Worm (Caenorhabditis elegans) whole organism, L4 larva: ENCODE measurements around the gene nhr-31.

Experiments
- D1046.2 ChIP-seq: fragments of 200-800 bp; sonication (Bioruptor generic); IDR thresholded peaks from 2 replicates; pipeline ENCODE4 v1.3.6; 2022; ENCODE audit warnings: missing genetic modification characterization, missing compliant biosample characterization
- F49E8.2 ChIP-seq: sonication (generic microtip); optimal IDR thresholded peaks from 2 replicates; lab custom pipeline; 2016; ENCODE audit warnings: missing compliant biosample characterization, mild to moderate bottlenecking, missing genetic modification characterization, borderline replicate concordance
- ZK546.5 ChIP-seq, 2 experiments: sonication (generic microtip); optimal IDR thresholded peaks; 2 replicates each; lab custom pipeline; 2017; ENCODE audit warnings: missing biosample characterization in 2 of 2, missing genetic modification characterization in 2 of 2
- ceh-82 ChIP-seq: sonication (generic microtip); optimal IDR thresholded peaks from 2 replicates; lab custom pipeline; 2017; ENCODE audit warnings: missing biosample characterization, missing genetic modification characterization
- egl-27 ChIP-seq: sonication (generic microtip); optimal IDR thresholded peaks from 3 replicates; lab custom pipeline; 2017; ENCODE audit warnings: missing biosample characterization, missing genetic modification reagents, missing genetic modification characterization
- jun-1 ChIP-seq: fragments of 150-350 bp; optimal IDR thresholded peaks from 2 replicates; lab custom pipeline; 2014; ENCODE audit warnings: missing biosample characterization, missing genetic modification reagents, missing genetic modification characterization
- lin-39 ChIP-seq: fragments of 150-350 bp; optimal IDR thresholded peaks from 2 replicates; lab custom pipeline; 2014; ENCODE audit warnings: missing biosample characterization, missing genetic modification reagents, missing genetic modification characterization
- lir-3 ChIP-seq: sonication (generic microtip); optimal IDR thresholded peaks from 2 replicates; lab custom pipeline; 2016; ENCODE audit warnings: mild to moderate bottlenecking, missing genetic modification characterization, missing compliant biosample characterization
- mdl-1 ChIP-seq, 2 experiments: fragments of 150-350 bp in 1 of 2; sonication (generic microtip) in 1 of 2; optimal IDR thresholded peaks; 2 replicates each; lab custom pipeline; 2014 to 2017; ENCODE audit warnings: missing biosample characterization in 2 of 2, missing genetic modification characterization in 2 of 2
- pha-4 ChIP-seq, 2 experiments: fragments of 150-350 bp in 1 of 2; fragments of 200-800 bp in 1 of 2; sonication (Bioruptor generic) in 1 of 2; IDR thresholded peaks in 1 of 2; optimal IDR thresholded peaks in 1 of 2; 2 replicates each; pipeline versions ENCODE4 v1.3.6 to Lab custom; 2014 to 2022; ENCODE audit warnings: missing genetic modification characterization in 2 of 2, missing genetic modification reagents in 2 of 2, missing biosample characterization in 1 of 2, missing compliant biosample characterization in 1 of 2
- unc-62 ChIP-seq, 3 experiments: fragments of 150-350 bp in 1 of 3; sonication (generic microtip); optimal IDR thresholded peaks in 2 of 3; peaks in 1 of 3; 1 replicate in 1 of 3; 2 replicates in 2 of 3; lab custom pipeline; 2014 to 2017; ENCODE audit warnings: missing biosample characterization in 3 of 3, missing genetic modification characterization in 3 of 3, missing genetic modification reagents in 3 of 3, missing genotype in 1 of 3

- no peak for TF ChIP-seq unc-62 (GFP tag; optimal IDR thresholded peaks at IDR 0.05 in 1 of 2; lab: Kevin White, UChicago)
- no peak for TF ChIP-seq unc-62 (tag; optimal IDR thresholded peaks at IDR 0.05; lab: Kevin White, UChicago)
- TF ChIP-seq lin-39: no peak
- TF ChIP-seq lir-3: no peak
- no peak for TF ChIP-seq pha-4 (GFP tag; IDR thresholded peaks at IDR 0.05; lab: Robert Waterston, UW)
- no peak for TF ChIP-seq pha-4 (tag; optimal IDR thresholded peaks at IDR 0.05; lab: Kevin White, UChicago)
- TF ChIP-seq mdl-1 (tag; optimal IDR thresholded peaks at IDR 0.05; lab: Kevin White, UChicago): no peak
- no peak for TF ChIP-seq D1046.2 (GFP tag; lab: Robert Waterston, UW)
- no peak for TF ChIP-seq jun-1 (tag; lab: Kevin White, UChicago)
- TF ChIP-seq egl-27 (tag; lab: Kevin White, UChicago): no peak
- no peak for TF ChIP-seq ZK546.5 (tag; optimal IDR thresholded peaks at IDR 0.05; lab: Kevin White, UChicago)
- no peak for TF ChIP-seq ceh-82 (tag; lab: Kevin White, UChicago)
- TF ChIP-seq F49E8.2 (tag; lab: Kevin White, UChicago): no peak
Measured at ce11 chrIV:8023861-8024260, 5.5 kb downstream of the nhr-31 start.
